Fruit fly (Drosophila melanogaster): ENCODE results near the gene U2af38.

DNA sequence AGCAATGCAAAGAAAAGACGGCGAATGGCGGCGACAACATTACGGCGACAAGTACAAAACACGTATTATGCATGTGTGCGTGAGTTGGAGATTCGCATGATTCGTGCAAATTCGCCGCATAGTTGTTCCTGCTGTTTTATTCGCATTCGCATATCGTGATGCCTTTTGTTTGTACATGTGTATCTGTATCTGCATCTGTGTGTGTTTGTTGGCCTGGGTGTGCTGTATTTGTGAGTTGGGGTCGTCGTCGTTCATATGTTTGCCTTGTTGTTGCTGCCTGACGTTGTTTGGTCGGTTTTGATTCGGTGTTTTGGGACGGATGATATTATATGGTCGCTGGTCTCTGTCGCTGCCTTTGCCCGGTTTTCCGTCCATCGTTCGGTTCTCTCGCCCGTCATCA lies 47.0 kb downstream of the U2af38 start:
- TF ChIP-seq ac (GFP tag; optimal IDR thresholded peaks at IDR 0.05) = no peak
- TF ChIP-seq Dfd (GFP tag; optimal IDR thresholded peaks at IDR 0.05) = no peak
- TF ChIP-seq cwo (GFP tag; optimal IDR thresholded peaks at IDR 0.05) = no peak
- no peak for TF ChIP-seq disco-r (GFP tag; optimal IDR thresholded peaks at IDR 0.05)
- no peak for TF ChIP-seq emc (GFP tag; optimal IDR thresholded peaks at IDR 0.05)
- TF ChIP-seq Atf6 (GFP tag; IDR thresholded peaks at IDR 0.05) = no peak
- TF ChIP-seq ATbp (GFP tag; optimal IDR thresholded peaks at IDR 0.05) = no peak
- no peak for TF ChIP-seq E2f2 (GFP tag; IDR thresholded peaks at IDR 0.05)
- TF ChIP-seq CG12071 (GFP tag; optimal IDR thresholded peaks at IDR 0.05) = no peak
- no peak for TF ChIP-seq CG9817 (tag; optimal IDR thresholded peaks at IDR 0.05)
- TF ChIP-seq CG17328 (GFP tag; IDR thresholded peaks at IDR 0.05) = no peak
- no peak for TF ChIP-seq CG8089 (GFP tag; optimal IDR thresholded peaks at IDR 0.05)
- TF ChIP-seq slp2 (GFP tag; optimal IDR thresholded peaks at IDR 0.05) = no peak
